Worm (Caenorhabditis elegans): ENCODE results near the gene ifet-1.

DNA sequence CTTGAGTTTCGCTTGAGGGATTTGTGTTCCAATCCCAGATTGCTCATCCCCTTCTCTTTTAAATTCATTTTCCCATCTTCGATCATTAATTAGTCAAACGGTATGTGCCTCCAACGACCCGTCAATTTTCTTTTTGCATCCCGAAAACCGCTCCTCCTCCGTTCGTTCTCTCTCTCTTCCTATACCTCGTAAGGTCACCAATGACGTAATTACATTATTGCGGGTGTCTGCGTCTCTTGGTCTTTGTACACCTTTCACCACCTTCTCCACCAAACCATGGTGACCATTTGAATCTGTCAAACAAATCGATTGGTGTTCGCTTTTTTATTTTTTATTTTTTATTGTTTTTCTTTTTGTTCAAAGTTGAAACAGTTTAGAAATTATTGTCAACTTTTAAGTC is 40.2 kb upstream of the ifet-1 start:
- TF ChIP-seq nhr-11 (tag; optimal IDR thresholded peaks at IDR 0.05) (no peak), nhr-10 (tag; optimal IDR thresholded peaks at IDR 0.05) (no peak), zfp-3 (GFP tag; conservative IDR thresholded peaks at IDR 0.05) (no peak)

Data from whole organism, L4 larva.